Fruit fly (Drosophila melanogaster) whole organism, embryonic: ENCODE measurements around the gene RabGGTa.

ENCODE experiments used
- Bdp1 ChIP-seq: fragments of 200-800 bp; sonication (Bioruptor generic); optimal IDR thresholded peaks from 3 replicates; lab custom pipeline; 2016; ENCODE audit warnings: missing biosample characterization, missing genetic modification characterization
- CG10274 ChIP-seq: fragments of 200-800 bp; sonication (Bioruptor generic); optimal IDR thresholded peaks from 3 replicates; lab custom pipeline; 2017; ENCODE audit warnings: missing biosample characterization, mild to moderate bottlenecking, missing genetic modification characterization
- CG10462 ChIP-seq: fragments of 200-800 bp; sonication (Bioruptor generic); optimal IDR thresholded peaks from 2 replicates; lab custom pipeline; 2016; ENCODE audit warnings: missing biosample characterization, missing genetic modification characterization
- CG11247 ChIP-seq: fragments of 200-800 bp; sonication (Bioruptor generic); IDR thresholded peaks from 2 replicates; pipeline ENCODE4 v1.3.6; 2022; ENCODE audit warnings: missing biosample characterization, missing genetic modification characterization
- CG11695 ChIP-seq: fragments of 200-800 bp; sonication (Bioruptor generic); IDR thresholded peaks from 3 replicates; pipeline ENCODE4 v1.3.6; 2022; ENCODE audit warnings: missing biosample characterization, missing genetic modification characterization
- CG13296 ChIP-seq: fragments of 200-800 bp; sonication (Bioruptor generic); optimal IDR thresholded peaks from 3 replicates; lab custom pipeline; 2018; ENCODE audit warnings: missing biosample characterization, mild to moderate bottlenecking, missing genetic modification characterization
- CG13894 ChIP-seq: fragments of 200-800 bp; sonication (Bioruptor generic); optimal IDR thresholded peaks from 3 replicates; lab custom pipeline; 2018; ENCODE audit warnings: missing biosample characterization, mild to moderate bottlenecking, missing genetic modification characterization, moderate library complexity
- CG14710 ChIP-seq: fragments of 200-800 bp; sonication (Bioruptor generic); optimal IDR thresholded peaks from 3 replicates; lab custom pipeline; 2019; ENCODE audit warnings: missing biosample characterization, mild to moderate bottlenecking, missing genetic modification characterization, moderate library complexity
- CG16815 ChIP-seq: fragments of 200-800 bp; sonication (Bioruptor generic); optimal IDR thresholded peaks from 3 replicates; lab custom pipeline; 2017; ENCODE audit warnings: missing biosample characterization, mild to moderate bottlenecking, missing genetic modification characterization
- CG43689 ChIP-seq: fragments of 200-800 bp; sonication (Bioruptor generic); IDR thresholded peaks from 2 replicates; pipeline ENCODE4 v1.3.6; 2022; ENCODE audit warnings: missing biosample characterization, missing genetic modification characterization
- CG4404 ChIP-seq: fragments of 200-800 bp; sonication (Bioruptor generic); IDR thresholded peaks from 2 replicates; pipeline ENCODE4 v1.3.6; 2022; ENCODE audit warnings: missing biosample characterization, missing genetic modification characterization
- CG5245 ChIP-seq: fragments of 200-800 bp; sonication (Bioruptor generic); optimal IDR thresholded peaks from 3 replicates; lab custom pipeline; 2016; ENCODE audit warnings: missing biosample characterization, missing genetic modification characterization
- CG6854 ChIP-seq: fragments of 200-800 bp; sonication (Bioruptor generic); optimal IDR thresholded peaks from 3 replicates; lab custom pipeline; 2017; ENCODE audit warnings: missing biosample characterization, mild to moderate bottlenecking, missing genetic modification characterization
- D19A ChIP-seq: fragments of 200-800 bp; optimal IDR thresholded peaks from 3 replicates; lab custom pipeline; 2019; ENCODE audit warnings: missing biosample characterization, mild to moderate bottlenecking, missing genetic modification characterization, moderate library complexity
- Dfd ChIP-seq, 2 experiments: fragments of >200 bp; optimal IDR thresholded peaks; 2 replicates each; lab custom pipeline; 2017; ENCODE audit warnings: missing biosample characterization in 2 of 2, missing genetic modification characterization in 2 of 2
- E2f1 ChIP-seq: fragments of 200-800 bp; sonication (Bioruptor generic); IDR thresholded peaks from 2 replicates; pipeline ENCODE4 v1.3.6; 2022; ENCODE audit warnings: missing biosample characterization, missing genetic modification characterization
- Fer1 ChIP-seq: fragments of 200-800 bp; sonication (Bioruptor generic); optimal IDR thresholded peaks from 2 replicates; lab custom pipeline; 2017; ENCODE audit warnings: missing biosample characterization, mild to moderate bottlenecking, missing genetic modification characterization
- H2.0 ChIP-seq: fragments of 200-800 bp; sonication (Bioruptor generic); IDR thresholded peaks from 2 replicates; pipeline ENCODE4 v1.3.6; 2022; ENCODE audit warnings: missing biosample characterization, missing genetic modification characterization
- Hr51 ChIP-seq, 2 experiments: fragments of 200-800 bp; sonication (Bioruptor generic); optimal IDR thresholded peaks; 2 replicates in 1 of 2; 3 replicates in 1 of 2; lab custom pipeline; 2016 to 2018; ENCODE audit warnings: missing biosample characterization in 2 of 2, missing genetic modification characterization in 2 of 2, mild to moderate bottlenecking in 1 of 2, moderate library complexity in 1 of 2
- Lim3 ChIP-seq: fragments of 200-800 bp; sonication (Bioruptor generic); IDR thresholded peaks from 2 replicates; pipeline ENCODE4 v1.3.6; 2022; ENCODE audit warnings: missing biosample characterization, missing genetic modification characterization
- Nf-YB ChIP-seq: fragments of 200-800 bp; sonication (Bioruptor generic); optimal IDR thresholded peaks from 3 replicates; lab custom pipeline; 2019; ENCODE audit warnings: missing biosample characterization, mild to moderate bottlenecking, missing genetic modification characterization, moderate library complexity
- Poxn ChIP-seq: fragments of 200-800 bp; sonication (Bioruptor generic); IDR thresholded peaks from 2 replicates; pipeline ENCODE4 v1.3.6; 2022; ENCODE audit warnings: missing biosample characterization, missing genetic modification characterization
- Ravus ChIP-seq: fragments of 200-800 bp; sonication (Bioruptor generic); IDR thresholded peaks from 2 replicates; pipeline ENCODE4 v1.3.6; 2022; ENCODE audit warnings: missing biosample characterization, missing genetic modification characterization
- Rx ChIP-seq: fragments of 200-800 bp; sonication (Bioruptor generic); IDR thresholded peaks from 2 replicates; pipeline ENCODE4 v1.3.6; 2022; ENCODE audit warnings: missing biosample characterization, missing genetic modification characterization
- Ssrp ChIP-seq: fragments of 200-800 bp; sonication (Bioruptor generic); optimal IDR thresholded peaks from 2 replicates; lab custom pipeline; 2018; ENCODE audit warnings: missing biosample characterization, mild to moderate bottlenecking, missing genetic modification characterization, moderate library complexity
- Trl ChIP-seq, 3 experiments: fragments of >200 bp in 2 of 3; fragments of 200-800 bp in 1 of 3; sonication (Bioruptor generic) in 1 of 3; optimal IDR thresholded peaks; 2 replicates in 1 of 3; 3 replicates in 2 of 3; lab custom pipeline; 2016 to 2017; ENCODE audit warnings: missing biosample characterization in 1 of 3, missing genetic modification characterization in 1 of 3
- Xbp1 ChIP-seq: fragments of 200-800 bp; sonication (Bioruptor generic); optimal IDR thresholded peaks from 3 replicates; lab custom pipeline; 2016; ENCODE audit warnings: missing biosample characterization, mild to moderate bottlenecking, missing genetic modification characterization
- ab ChIP-seq: fragments of 200-800 bp; sonication (Bioruptor generic); optimal IDR thresholded peaks from 2 replicates; lab custom pipeline; 2016; ENCODE audit warnings: missing biosample characterization, missing genetic modification characterization
- ara ChIP-seq: fragments of 200-800 bp; sonication (Bioruptor generic); IDR thresholded peaks from 2 replicates; pipeline ENCODE4 v1.3.6; 2022; ENCODE audit warnings: missing biosample characterization, missing genetic modification characterization
- cg ChIP-seq: fragments of 200-800 bp; sonication (Bioruptor generic); optimal IDR thresholded peaks from 3 replicates; lab custom pipeline; 2019; ENCODE audit warnings: missing biosample characterization, mild to moderate bottlenecking, missing genetic modification characterization, moderate library complexity
- ci ChIP-seq: fragments of 200-800 bp; sonication (Bioruptor generic); IDR thresholded peaks from 3 replicates; pipeline ENCODE4 v1.3.6; 2022; ENCODE audit warnings: missing biosample characterization, missing genetic modification characterization
- crc ChIP-seq: fragments of 200-800 bp; sonication (Bioruptor generic); optimal IDR thresholded peaks from 2 replicates; lab custom pipeline; 2016; ENCODE audit warnings: missing biosample characterization, missing genetic modification characterization
- eyg ChIP-seq: fragments of 200-800 bp; sonication (Bioruptor generic); optimal IDR thresholded peaks from 3 replicates; lab custom pipeline; 2016; ENCODE audit warnings: missing biosample characterization, missing genetic modification characterization
- ind ChIP-seq: fragments of 200-800 bp; sonication (Bioruptor generic); optimal IDR thresholded peaks from 3 replicates; lab custom pipeline; 2016; ENCODE audit warnings: missing biosample characterization, missing genetic modification characterization
- lov ChIP-seq, 2 experiments: fragments of 200-800 bp in 1 of 2; fragments of >200 bp in 1 of 2; sonication (Bioruptor generic) in 1 of 2; IDR thresholded peaks in 1 of 2; optimal IDR thresholded peaks in 1 of 2; 2 replicates in 1 of 2; 3 replicates in 1 of 2; pipeline versions ENCODE4 v1.3.6 to Lab custom; 2017 to 2022; ENCODE audit warnings: missing biosample characterization in 1 of 2, missing genetic modification characterization in 1 of 2
- nerfin-2 ChIP-seq: fragments of 200-800 bp; sonication (Bioruptor generic); IDR thresholded peaks from 2 replicates; pipeline ENCODE4 v1.3.6; 2022; ENCODE audit warnings: missing biosample characterization, missing genetic modification characterization; ENCODE audit not compliant: partially characterized antibody
- pita ChIP-seq: fragments of 200-800 bp; sonication (Bioruptor generic); optimal IDR thresholded peaks from 2 replicates; lab custom pipeline; 2017; ENCODE audit warnings: missing biosample characterization, mild to moderate bottlenecking, missing genetic modification characterization
- salm ChIP-seq: fragments of 200-800 bp; sonication (Bioruptor generic); optimal IDR thresholded peaks from 2 replicates; lab custom pipeline; 2018; ENCODE audit warnings: missing biosample characterization, mild to moderate bottlenecking, missing genetic modification characterization
- shn ChIP-seq: fragments of 200-800 bp; sonication (Bioruptor generic); optimal IDR thresholded peaks from 3 replicates; lab custom pipeline; 2016; ENCODE audit warnings: missing biosample characterization, missing genetic modification characterization
- sim ChIP-seq: fragments of 200-800 bp; sonication (Bioruptor generic); IDR thresholded peaks from 2 replicates; pipeline ENCODE4 v1.3.6; 2022; ENCODE audit warnings: missing biosample characterization, missing genetic modification characterization
- sob ChIP-seq: fragments of 200-800 bp; sonication (Bioruptor generic); IDR thresholded peaks from 2 replicates; pipeline ENCODE4 v1.3.6; 2022; ENCODE audit warnings: missing biosample characterization, missing genetic modification characterization

Gene RabGGTa

DNA sequence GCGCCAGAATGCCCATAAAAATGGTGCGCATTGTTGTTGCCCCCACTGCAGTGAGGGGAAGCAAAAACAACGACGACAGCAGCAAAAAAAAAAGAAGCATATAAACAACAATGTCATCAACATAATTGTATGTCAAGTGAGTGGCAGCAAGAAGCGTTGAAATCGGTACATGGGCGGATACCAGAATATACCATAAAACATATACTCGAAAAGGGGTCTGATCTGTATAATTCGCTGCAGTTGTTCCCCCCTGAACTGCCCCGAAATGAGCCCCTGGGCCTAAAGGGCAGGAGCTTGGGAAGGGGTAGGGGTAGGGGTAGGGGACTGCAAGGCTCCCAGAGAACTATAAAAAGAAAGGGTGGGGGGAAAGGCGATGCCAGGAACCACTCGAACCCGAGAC lies 16.0 kb upstream of the RabGGTa start (continued):
- no peak for TF ChIP-seq CG13296 (GFP tag; lab: Kevin White, UChicago)
- no peak for TF ChIP-seq cg
- no peak for TF ChIP-seq ab (GFP tag; lab: Kevin White, UChicago)
- no peak for TF ChIP-seq sob (GFP tag; lab: Robert Waterston, UW)
- TF ChIP-seq Hr51 (GFP tag; optimal IDR thresholded peaks at IDR 0.05; lab: Kevin White, UChicago) = no peak
- no peak for TF ChIP-seq CG11247
- TF ChIP-seq Lim3 = no peak
- TF ChIP-seq CG43689 = no peak
- TF ChIP-seq ind (GFP tag; lab: Kevin White, UChicago) = no peak
- no peak for TF ChIP-seq CG13894 (tag; lab: Kevin White, UChicago)
- TF ChIP-seq Rx (GFP tag; lab: Robert Waterston, UW) = no peak
- TF ChIP-seq sim (GFP tag; lab: Robert Waterston, UW) = 0 out of 2 replicates have a peak, but pooled peaks have one; percentile 4
- no peak for TF ChIP-seq pita (GFP tag; lab: Kevin White, UChicago)
- no peak for TF ChIP-seq Bdp1 (GFP tag; lab: Kevin White, UChicago)
- TF ChIP-seq Ssrp (tag; lab: Kevin White, UChicago) = no peak
- TF ChIP-seq Nf-YB (GFP tag; lab: Kevin White, UChicago) = no peak
- no peak for TF ChIP-seq lov (optimal IDR thresholded peaks at IDR 0.05; lab: Kevin White, UChicago)
- no peak for TF ChIP-seq lov (GFP tag; IDR thresholded peaks at IDR 0.05; lab: Robert Waterston, UW)
- no peak for TF ChIP-seq Trl (optimal IDR thresholded peaks at IDR 0.05; lab: Kevin White, UChicago)
- TF ChIP-seq Trl (GFP tag; optimal IDR thresholded peaks at IDR 0.05; lab: Kevin White, UChicago) = no peak
- TF ChIP-seq Dfd (GFP tag; optimal IDR thresholded peaks at IDR 0.05; lab: Kevin White, UChicago) = no peak
- TF ChIP-seq CG6854 = no peak
- TF ChIP-seq nerfin-2 (GFP tag; lab: Robert Waterston, UW) = no peak
- TF ChIP-seq E2f1 = no peak
- no peak for TF ChIP-seq crc (GFP tag; lab: Kevin White, UChicago)
- 0 out of 3 replicates have a peak, but pooled peaks have one; percentile 18 for TF ChIP-seq ci (GFP tag; lab: Robert Waterston, UW)
- no peak for TF ChIP-seq salm (tag; lab: Kevin White, UChicago)
- no peak for TF ChIP-seq CG14710 (tag; lab: Kevin White, UChicago)
- TF ChIP-seq CG4404 = 0 out of 2 replicates have a peak, but pooled peaks have one; percentile 17
- TF ChIP-seq CG10462 (GFP tag; lab: Kevin White, UChicago) = no peak
- no peak for TF ChIP-seq eyg
- peak; percentile 7 for TF ChIP-seq CG16815
- no peak for TF ChIP-seq CG5245 (GFP tag; lab: Kevin White, UChicago)
- no peak for TF ChIP-seq Fer1
- TF ChIP-seq shn = no peak
- no peak for TF ChIP-seq H2.0 (GFP tag; lab: Robert Waterston, UW)
- no peak for TF ChIP-seq CG11695
- TF ChIP-seq Ravus (GFP tag; lab: Robert Waterston, UW) = no peak
- no peak for TF ChIP-seq Poxn (GFP tag; lab: Robert Waterston, UW)

DNA sequence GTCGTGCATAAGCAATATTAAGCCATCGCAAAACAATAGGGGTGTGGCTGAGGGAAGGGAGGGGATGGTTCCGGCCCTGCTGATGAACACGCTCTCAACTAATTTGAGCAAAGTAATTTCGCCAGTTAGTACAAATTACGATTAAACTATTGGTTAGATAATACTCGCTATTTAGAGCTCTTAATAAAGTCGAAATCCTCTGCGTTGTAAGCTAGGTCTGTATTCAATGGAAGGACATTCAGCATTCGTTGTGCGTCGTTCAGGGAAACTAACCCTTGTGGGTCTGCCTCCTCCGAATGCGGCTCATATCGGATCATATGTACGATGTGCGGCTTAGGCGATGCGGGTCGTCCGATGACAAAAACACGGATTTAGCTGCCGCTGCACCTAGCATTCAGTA lies 15.5 kb upstream of the RabGGTa start:
- peak; percentile 22 for TF ChIP-seq CG10274 (GFP tag; lab: Kevin White, UChicago)
- no peak for TF ChIP-seq Xbp1 (GFP tag; lab: Kevin White, UChicago)
- peak; percentile 15; the same call in 1 of the 2 replicates for TF ChIP-seq ara (GFP tag; lab: Robert Waterston, UW)
- TF ChIP-seq D19A = peak; percentile 96
